Fruit fly (Drosophila melanogaster) whole organism, embryonic: ENCODE measurements around the gene CG15382.

Experiments
- Aef1 ChIP-seq: fragments of 200-800 bp; sonication (Bioruptor generic); IDR thresholded peaks from 3 replicates; pipeline ENCODE4 v1.3.6; 2022; ENCODE audit warnings: missing biosample characterization, missing genetic modification characterization
- Bdp1 ChIP-seq: fragments of 200-800 bp; sonication (Bioruptor generic); optimal IDR thresholded peaks from 3 replicates; lab custom pipeline; 2016; ENCODE audit warnings: missing biosample characterization, missing genetic modification characterization
- CG10147 ChIP-seq: fragments of 200-800 bp; sonication (Bioruptor generic); optimal IDR thresholded peaks from 2 replicates; lab custom pipeline; 2019; ENCODE audit warnings: missing biosample characterization, mild to moderate bottlenecking, missing genetic modification characterization, moderate library complexity
- CG10462 ChIP-seq: fragments of 200-800 bp; sonication (Bioruptor generic); optimal IDR thresholded peaks from 2 replicates; lab custom pipeline; 2016; ENCODE audit warnings: missing biosample characterization, missing genetic modification characterization
- CG11247 ChIP-seq: fragments of 200-800 bp; sonication (Bioruptor generic); IDR thresholded peaks from 2 replicates; pipeline ENCODE4 v1.3.6; 2022; ENCODE audit warnings: missing biosample characterization, missing genetic modification characterization
- CG11723 ChIP-seq: fragments of 200-800 bp; sonication (Bioruptor generic); optimal IDR thresholded peaks from 2 replicates; lab custom pipeline; 2017; ENCODE audit warnings: missing biosample characterization, mild to moderate bottlenecking, missing genetic modification characterization
- CG12104 ChIP-seq: fragments of 200-800 bp; sonication (Bioruptor generic); optimal IDR thresholded peaks from 3 replicates; lab custom pipeline; 2016; ENCODE audit warnings: missing biosample characterization, missing genetic modification characterization
- CG13775 ChIP-seq: fragments of 200-800 bp; sonication (Bioruptor generic); optimal IDR thresholded peaks from 3 replicates; lab custom pipeline; 2017; ENCODE audit warnings: missing biosample characterization, mild to moderate bottlenecking, missing genetic modification characterization
- CG17328 ChIP-seq: fragments of 200-800 bp; sonication (Bioruptor generic); IDR thresholded peaks from 2 replicates; pipeline ENCODE4 v1.3.6; 2022; ENCODE audit warnings: missing biosample characterization, missing genetic modification characterization
- CG17568 ChIP-seq: fragments of 200-800 bp; sonication (Bioruptor generic); optimal IDR thresholded peaks from 2 replicates; lab custom pipeline; 2018; ENCODE audit warnings: missing biosample characterization, mild to moderate bottlenecking, missing genetic modification characterization, moderate library complexity
- CG2678 ChIP-seq: fragments of 200-800 bp; sonication (Bioruptor generic); optimal IDR thresholded peaks from 3 replicates; lab custom pipeline; 2019; ENCODE audit warnings: missing biosample characterization, mild to moderate bottlenecking, missing genetic modification characterization, moderate library complexity
- CG31441 ChIP-seq: fragments of 200-800 bp; sonication (Bioruptor generic); IDR thresholded peaks from 2 replicates; pipeline ENCODE4 v1.3.6; 2022; ENCODE audit warnings: missing biosample characterization, missing genetic modification characterization
- CG33557 ChIP-seq: fragments of 200-800 bp; sonication (Bioruptor generic); optimal IDR thresholded peaks from 2 replicates; lab custom pipeline; 2019; ENCODE audit warnings: missing biosample characterization, mild to moderate bottlenecking, missing genetic modification characterization, moderate library complexity
- CG34422 ChIP-seq: fragments of 200-800 bp; sonication (Bioruptor generic); IDR thresholded peaks from 3 replicates; pipeline ENCODE4 v1.3.6; 2022; ENCODE audit warnings: missing biosample characterization, missing genetic modification characterization
- CG4617 ChIP-seq: fragments of 200-800 bp; sonication (Bioruptor generic); optimal IDR thresholded peaks from 3 replicates; lab custom pipeline; 2016; ENCODE audit warnings: missing biosample characterization, missing genetic modification characterization, borderline replicate concordance
- CG5953 ChIP-seq: fragments of 200-800 bp; sonication (Bioruptor generic); IDR thresholded peaks from 2 replicates; pipeline ENCODE4 v1.3.6; 2022; ENCODE audit warnings: missing biosample characterization, missing genetic modification characterization
- CG6689 ChIP-seq: fragments of 200-800 bp; sonication (Bioruptor generic); IDR thresholded peaks from 2 replicates; pipeline ENCODE4 v1.3.6; 2022; ENCODE audit warnings: missing biosample characterization, missing genetic modification characterization
- CG6765 ChIP-seq: fragments of 200-800 bp; sonication (Bioruptor generic); optimal IDR thresholded peaks from 3 replicates; lab custom pipeline; 2017; ENCODE audit warnings: missing biosample characterization, mild to moderate bottlenecking, missing genetic modification characterization
- CG6854 ChIP-seq: fragments of 200-800 bp; sonication (Bioruptor generic); optimal IDR thresholded peaks from 3 replicates; lab custom pipeline; 2017; ENCODE audit warnings: missing biosample characterization, mild to moderate bottlenecking, missing genetic modification characterization
- CG7271 ChIP-seq: fragments of 200-800 bp; sonication (Bioruptor generic); optimal IDR thresholded peaks from 2 replicates; lab custom pipeline; 2018; ENCODE audit warnings: missing biosample characterization, mild to moderate bottlenecking, missing genetic modification characterization, moderate library complexity
- CG7372 ChIP-seq: fragments of 200-800 bp; sonication (Bioruptor generic); IDR thresholded peaks from 2 replicates; pipeline ENCODE4 v1.3.6; 2022; ENCODE audit warnings: missing biosample characterization, missing genetic modification characterization
- CG9437 ChIP-seq: fragments of 200-800 bp; sonication (Bioruptor generic); optimal IDR thresholded peaks from 2 replicates; lab custom pipeline; 2018; ENCODE audit warnings: missing biosample characterization, mild to moderate bottlenecking, missing genetic modification characterization
- CG9817 ChIP-seq: fragments of 200-800 bp; sonication (Bioruptor generic); optimal IDR thresholded peaks from 2 replicates; lab custom pipeline; 2018; ENCODE audit warnings: missing biosample characterization, mild to moderate bottlenecking, missing genetic modification characterization, moderate library complexity
- Doc2 ChIP-seq: fragments of 200-800 bp; sonication (Bioruptor generic); IDR thresholded peaks from 2 replicates; pipeline ENCODE4 v1.3.6; 2022; ENCODE audit warnings: missing biosample characterization, missing genetic modification characterization
- Elba2 ChIP-seq: fragments of 200-800 bp; sonication (Bioruptor generic); optimal IDR thresholded peaks from 3 replicates; lab custom pipeline; 2016; ENCODE audit warnings: missing biosample characterization, missing genetic modification characterization
- Hmr ChIP-seq: fragments of 200-800 bp; sonication (Bioruptor generic); optimal IDR thresholded peaks from 3 replicates; lab custom pipeline; 2017; ENCODE audit warnings: mild to moderate bottlenecking, missing biosample characterization, missing genetic modification reagents, missing genetic modification characterization
- MTF-1 ChIP-seq: fragments of 200-800 bp; sonication (Bioruptor generic); optimal IDR thresholded peaks from 2 replicates; lab custom pipeline; 2018; ENCODE audit warnings: missing biosample characterization, mild to moderate bottlenecking, missing genetic modification characterization, borderline replicate concordance
- Max ChIP-seq: fragments of 200-800 bp; sonication (Bioruptor generic); optimal IDR thresholded peaks from 2 replicates; lab custom pipeline; 2016; ENCODE audit warnings: missing biosample characterization, mild to moderate bottlenecking, missing genetic modification characterization
- NK7.1 ChIP-seq: fragments of 200-800 bp; sonication (Bioruptor generic); optimal IDR thresholded peaks from 3 replicates; lab custom pipeline; 2016; ENCODE audit warnings: missing biosample characterization, missing genetic modification characterization
- Optix ChIP-seq: fragments of 200-800 bp; sonication (Bioruptor generic); IDR thresholded peaks from 3 replicates; pipeline ENCODE4 v1.3.6; 2022; ENCODE audit warnings: missing biosample characterization, missing genetic modification characterization
- Poxn ChIP-seq: fragments of 200-800 bp; sonication (Bioruptor generic); IDR thresholded peaks from 2 replicates; pipeline ENCODE4 v1.3.6; 2022; ENCODE audit warnings: missing biosample characterization, missing genetic modification characterization
- ab ChIP-seq: fragments of 200-800 bp; sonication (Bioruptor generic); optimal IDR thresholded peaks from 2 replicates; lab custom pipeline; 2016; ENCODE audit warnings: missing biosample characterization, missing genetic modification characterization
- ase ChIP-seq: fragments of 200-800 bp; sonication (Bioruptor generic); IDR thresholded peaks from 3 replicates; pipeline ENCODE4 v1.3.6; 2022; ENCODE audit warnings: missing biosample characterization, missing genetic modification characterization
- bcd ChIP-seq: fragments of 200-800 bp; sonication (Bioruptor generic); optimal IDR thresholded peaks from 2 replicates; lab custom pipeline; 2017; ENCODE audit warnings: missing biosample characterization, mild to moderate bottlenecking, missing genetic modification characterization
- crol ChIP-seq: fragments of 200-800 bp; sonication (Bioruptor generic); IDR thresholded peaks from 2 replicates; pipeline ENCODE4 v1.3.6; 2022; ENCODE audit warnings: missing biosample characterization, missing genetic modification characterization
- danr ChIP-seq: fragments of 200-800 bp; sonication (Bioruptor generic); IDR thresholded peaks from 2 replicates; pipeline ENCODE4 v1.3.6; 2022; ENCODE audit warnings: missing biosample characterization, missing genetic modification characterization
- fd64A ChIP-seq: fragments of 200-800 bp; sonication (Bioruptor generic); optimal IDR thresholded peaks from 3 replicates; lab custom pipeline; 2018; ENCODE audit warnings: missing biosample characterization, mild to moderate bottlenecking, missing genetic modification characterization
- gcm2 ChIP-seq: fragments of 200-800 bp; sonication (Bioruptor generic); optimal IDR thresholded peaks from 2 replicates; lab custom pipeline; 2016; ENCODE audit warnings: missing biosample characterization, missing genetic modification characterization
- gro ChIP-seq: fragments of 200-800 bp; sonication (Bioruptor generic); optimal IDR thresholded peaks from 2 replicates; lab custom pipeline; 2016; ENCODE audit warnings: missing biosample characterization, missing genetic modification characterization
- hb ChIP-seq: fragments of 200-800 bp; sonication (Bioruptor generic); IDR thresholded peaks from 3 replicates; pipeline ENCODE4 v1.3.6; 2022; ENCODE audit warnings: missing biosample characterization, missing genetic modification characterization; ENCODE audit not compliant: partially characterized antibody
- hbn ChIP-seq: fragments of 200-800 bp; sonication (Bioruptor generic); IDR thresholded peaks from 2 replicates; pipeline ENCODE4 v1.3.6; 2022; ENCODE audit warnings: missing biosample characterization, missing genetic modification characterization; ENCODE audit not compliant: partially characterized antibody
- luna ChIP-seq: fragments of 200-800 bp; sonication (Bioruptor generic); optimal IDR thresholded peaks from 2 replicates; lab custom pipeline; 2016; ENCODE audit warnings: missing biosample characterization, missing genetic modification characterization
- maf-S ChIP-seq: fragments of 200-800 bp; sonication (Bioruptor generic); optimal IDR thresholded peaks from 2 replicates; lab custom pipeline; 2016; ENCODE audit warnings: missing biosample characterization, missing genetic modification characterization
- nau ChIP-seq: fragments of 200-800 bp; sonication (Bioruptor generic); optimal IDR thresholded peaks from 3 replicates; lab custom pipeline; 2017; ENCODE audit warnings: missing biosample characterization, mild to moderate bottlenecking, missing genetic modification characterization, missing genetic modification reagents
- nerfin-2 ChIP-seq: fragments of 200-800 bp; sonication (Bioruptor generic); IDR thresholded peaks from 2 replicates; pipeline ENCODE4 v1.3.6; 2022; ENCODE audit warnings: missing biosample characterization, missing genetic modification characterization; ENCODE audit not compliant: partially characterized antibody
- org-1 ChIP-seq: fragments of 200-800 bp; sonication (Bioruptor generic); optimal IDR thresholded peaks from 2 replicates; lab custom pipeline; 2017; ENCODE audit warnings: missing biosample characterization, missing genetic modification characterization
- row ChIP-seq: fragments of 200-800 bp; sonication (Bioruptor generic); IDR thresholded peaks from 3 replicates; pipeline ENCODE4 v1.3.6; 2022; ENCODE audit warnings: missing biosample characterization, missing genetic modification characterization
- sisA ChIP-seq: fragments of 200-800 bp; sonication (Bioruptor generic); IDR thresholded peaks from 2 replicates; pipeline ENCODE4 v1.3.6; 2022; ENCODE audit warnings: missing biosample characterization, missing genetic modification characterization
- stc ChIP-seq: fragments of 200-800 bp; sonication (Bioruptor generic); IDR thresholded peaks from 2 replicates; pipeline ENCODE4 v1.3.6; 2022; ENCODE audit warnings: missing biosample characterization, missing genetic modification characterization
- vfl ChIP-seq: fragments of 200-800 bp; sonication (Bioruptor generic); optimal IDR thresholded peaks from 2 replicates; lab custom pipeline; 2016; ENCODE audit warnings: missing biosample characterization, missing genetic modification characterization
- zf30C ChIP-seq: fragments of 200-800 bp; sonication (Bioruptor generic); optimal IDR thresholded peaks from 3 replicates; lab custom pipeline; 2018; ENCODE audit warnings: missing biosample characterization, mild to moderate bottlenecking, missing genetic modification characterization

CG15382 gene

DNA sequence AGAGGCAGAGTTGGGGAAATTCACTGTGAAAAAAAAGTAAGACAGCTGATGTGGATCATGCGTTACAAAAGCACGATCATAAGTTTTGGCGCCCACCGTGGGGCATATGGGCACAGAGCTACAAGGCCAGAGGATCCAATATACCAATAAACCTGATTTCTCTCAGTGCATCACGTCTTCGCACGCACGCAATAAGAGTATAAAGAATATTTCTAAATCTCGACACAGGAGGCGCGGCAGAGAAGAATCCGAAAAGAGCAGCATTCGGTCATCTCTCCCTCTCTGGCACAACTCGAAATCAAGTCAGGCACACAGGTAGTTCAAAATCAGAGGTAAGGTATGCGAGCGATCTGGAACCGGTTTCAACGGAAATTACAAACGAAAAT is 8.0 kb downstream of the CG15382 start (continued):
- peak; percentile 91 for TF ChIP-seq CG31441 (GFP tag; lab: Robert Waterston, UW)
- peak; percentile 77 for TF ChIP-seq MTF-1 (GFP tag; lab: Kevin White, UChicago)
- peak; percentile 74 for TF ChIP-seq crol (GFP tag; lab: Robert Waterston, UW)
- peak; percentile 65 for TF ChIP-seq gcm2
- peak; percentile 45 for TF ChIP-seq CG10147
- peak; percentile 83 for TF ChIP-seq Elba2 (GFP tag; lab: Kevin White, UChicago)
- TF ChIP-seq fd64A (GFP tag; lab: Kevin White, UChicago): peak; percentile 70
- TF ChIP-seq CG2678: peak; percentile 86
- no peak for TF ChIP-seq hbn (GFP tag; lab: Robert Waterston, UW)
- TF ChIP-seq Aef1: peak; percentile 89
- TF ChIP-seq maf-S (GFP tag; lab: Kevin White, UChicago): peak; percentile 63
- peak; percentile 84 for TF ChIP-seq Bdp1 (GFP tag; lab: Kevin White, UChicago)
- TF ChIP-seq CG10462 (GFP tag; lab: Kevin White, UChicago): peak; percentile 71
- peak; percentile 73 for TF ChIP-seq CG17568 (GFP tag; lab: Kevin White, UChicago)
- 0 out of 2 replicates have a peak, but pooled peaks have one; percentile 11 for TF ChIP-seq Poxn (GFP tag; lab: Robert Waterston, UW)
- TF ChIP-seq sisA (GFP tag; lab: Robert Waterston, UW): peak; percentile 94
- TF ChIP-seq CG34422 (GFP tag; lab: Robert Waterston, UW): peak; percentile 94
- no peak for TF ChIP-seq CG6765 (GFP tag; lab: Kevin White, UChicago)
- TF ChIP-seq danr: peak; percentile 84
- TF ChIP-seq CG7372 (GFP tag; lab: Robert Waterston, UW): peak; percentile 82
- peak; percentile 32 for TF ChIP-seq vfl
- TF ChIP-seq CG5953 (GFP tag; lab: Robert Waterston, UW): peak; percentile 87
- TF ChIP-seq CG6854: peak; percentile 62
- TF ChIP-seq ab: peak; percentile 68
- TF ChIP-seq CG11723 (GFP tag; lab: Kevin White, UChicago): peak; percentile 86
- peak; percentile 94 for TF ChIP-seq row (GFP tag; lab: Robert Waterston, UW)
- TF ChIP-seq ase (GFP tag; lab: Robert Waterston, UW): peak; percentile 90
- TF ChIP-seq luna: peak; percentile 39
- peak; percentile 85 for TF ChIP-seq stc (GFP tag; lab: Robert Waterston, UW)
- TF ChIP-seq CG9817 (tag; lab: Kevin White, UChicago): peak; percentile 77
- peak; percentile 91 for TF ChIP-seq CG13775
- no peak for TF ChIP-seq CG12104 (GFP tag; lab: Kevin White, UChicago)
- no peak for TF ChIP-seq nerfin-2 (GFP tag; lab: Robert Waterston, UW)
- TF ChIP-seq gro (GFP tag; lab: Kevin White, UChicago): no peak
- TF ChIP-seq CG33557 (GFP tag; lab: Kevin White, UChicago): peak; percentile 87
- TF ChIP-seq NK7.1 (GFP tag; lab: Kevin White, UChicago): peak; percentile 89
- TF ChIP-seq Doc2 (GFP tag; lab: Robert Waterston, UW): peak; percentile 19; the same call in 1 of the 2 replicates
- TF ChIP-seq CG6689: peak; percentile 92
- TF ChIP-seq Optix (GFP tag; lab: Robert Waterston, UW): peak; percentile 96
- peak; percentile 82 for TF ChIP-seq CG4617 (GFP tag; lab: Kevin White, UChicago)
- TF ChIP-seq CG17328 (GFP tag; lab: Robert Waterston, UW): peak; percentile 96
- TF ChIP-seq nau (GFP tag; lab: Kevin White, UChicago): peak; percentile 72
- peak; percentile 53 for TF ChIP-seq CG7271 (tag; lab: Kevin White, UChicago)
- peak; percentile 90 for TF ChIP-seq org-1 (GFP tag; lab: Kevin White, UChicago)
- peak; percentile 47 for TF ChIP-seq Max (GFP tag; lab: Kevin White, UChicago)
- TF ChIP-seq CG9437 (GFP tag; lab: Kevin White, UChicago): peak; percentile 73
- TF ChIP-seq zf30C: peak; percentile 98
- TF ChIP-seq hb (GFP tag; lab: Robert Waterston, UW): no peak
- TF ChIP-seq CG11247 (GFP tag; lab: Robert Waterston, UW): peak; percentile 83
- TF ChIP-seq bcd: peak; percentile 89
- peak; percentile 83 for TF ChIP-seq Hmr
